Worm (Caenorhabditis elegans): ENCODE measurements around the gene T19C4.5.
A peak's percentile ranks its signal among the peaks of the same experiment; 100 is the strongest.

T19C4.5 gene

ce11 chrV:11140326-11140725 is 31.7 kb upstream of the T19C4.5 start:
- TF ChIP-seq nhr-129 (tag; optimal IDR thresholded peaks at IDR 0.05) (peak; percentile 65), R02D3.7 (tag; optimal IDR thresholded peaks at IDR 0.05) (no peak), nhr-10 (tag; optimal IDR thresholded peaks at IDR 0.05) (no peak), alr-1 (tag; optimal IDR thresholded peaks at IDR 0.05) (no peak), nhr-12 (tag; optimal IDR thresholded peaks at IDR 0.05) (no peak), unc-55 (GFP tag; optimal IDR thresholded peaks at IDR 0.05) (peak; percentile 38), lsy-2 (tag; optimal IDR thresholded peaks at IDR 0.05) (peak in 1 of 2 experiments; percentile 27), ceh-82 (tag; optimal IDR thresholded peaks at IDR 0.05) (no peak), aly-2 (tag; optimal IDR thresholded peaks at IDR 0.05) (no peak), nhr-21 (tag; optimal IDR thresholded peaks at IDR 0.05) (no peak), zag-1 (tag; optimal IDR thresholded peaks at IDR 0.05) (no peak), C34F6.9 (tag; optimal IDR thresholded peaks at IDR 0.05) (peak; percentile 4), blmp-1 (tag; optimal IDR thresholded peaks at IDR 0.05; ENCODE audit: insufficient read depth) (no peak), gmeb-1 (tag; optimal IDR thresholded peaks at IDR 0.05) (no peak), Y55F3AM.14 (GFP tag; optimal IDR thresholded peaks at IDR 0.05) (no peak), lin-13 (GFP tag; optimal IDR thresholded peaks at IDR 0.05) (no peak), ZK546.5 (tag; optimal IDR thresholded peaks at IDR 0.05) (no peak), nhr-23 (tag; optimal IDR thresholded peaks at IDR 0.05) (no peak), elt-3 (tag; optimal IDR thresholded peaks at IDR 0.05) (no peak), ztf-1 (GFP tag; conservative IDR thresholded peaks at IDR 0.05) (no peak), fos-1 (tag; optimal IDR thresholded peaks at IDR 0.05) (peak; percentile 37), mdl-1 (tag; optimal IDR thresholded peaks at IDR 0.05) (no peak), nhr-237 (tag; optimal IDR thresholded peaks at IDR 0.05) (no peak), lin-39 (tag; optimal IDR thresholded peaks at IDR 0.05) (no peak), sma-9 (GFP tag; optimal IDR thresholded peaks at IDR 0.05) (peak; percentile 66), sma-9 (tag; optimal IDR thresholded peaks at IDR 0.05) (no peak), ztf-11 (tag; optimal IDR thresholded peaks at IDR 0.05) (no peak), ztf-4 (tag; optimal IDR thresholded peaks at IDR 0.05) (no peak), ceh-16 (tag; optimal IDR thresholded peaks at IDR 0.05) (no peak), peb-1 (tag; optimal IDR thresholded peaks at IDR 0.05) (no peak), mbf-1 (tag; optimal IDR thresholded peaks at IDR 0.05) (no peak), lin-11 (tag; optimal IDR thresholded peaks at IDR 0.05) (no peak), F13H6.1 (tag; optimal IDR thresholded peaks at IDR 0.05) (peak; percentile 53), nhr-6 (tag; optimal IDR thresholded peaks at IDR 0.05) (no peak), ama-1 (optimal IDR thresholded peaks at IDR 0.05) (no peak), nhr-77 (tag; optimal IDR thresholded peaks at IDR 0.05) (no peak)

- TF ChIP-seq lin-13 (GFP tag; optimal IDR thresholded peaks at IDR 0.05) (no peak), nhr-21 (tag; optimal IDR thresholded peaks at IDR 0.05) (no peak), lin-39 (tag; optimal IDR thresholded peaks at IDR 0.05) (no peak), lsy-2 (tag; optimal IDR thresholded peaks at IDR 0.05) (no peak), nhr-23 (tag; optimal IDR thresholded peaks at IDR 0.05) (no peak), skn-1 (tag; optimal IDR thresholded peaks at IDR 0.05) (no peak), C34F6.9 (tag; optimal IDR thresholded peaks at IDR 0.05) (no peak), lin-11 (tag; optimal IDR thresholded peaks at IDR 0.05) (no peak), ceh-82 (tag; optimal IDR thresholded peaks at IDR 0.05) (no peak), blmp-1 (tag; optimal IDR thresholded peaks at IDR 0.05; ENCODE audit: insufficient read depth) (no peak), nhr-25 (tag; optimal IDR thresholded peaks at IDR 0.05) (no peak), nhr-12 (tag; optimal IDR thresholded peaks at IDR 0.05) (no peak)
Measured at ce11 chrV:11141179-11141578, 30.8 kb upstream of the T19C4.5 start, which contains the start of gene folt-1. Gene folt-1, plus strand, starts transcription at chrV:11141479.

- TF ChIP-seq Y55F3AM.14 (GFP tag; optimal IDR thresholded peaks at IDR 0.05), result no peak
- no peak for TF ChIP-seq skn-1 (tag; optimal IDR thresholded peaks at IDR 0.05)
- TF ChIP-seq peb-1 (tag; optimal IDR thresholded peaks at IDR 0.05), result no peak
- TF ChIP-seq R02D3.7 (tag; optimal IDR thresholded peaks at IDR 0.05), result no peak
Measured at ce11 chrV:11144694-11145093, 27.3 kb upstream of the T19C4.5 start, which contains the start of gene C06H2.7. Gene C06H2.7, minus strand, starts transcription at chrV:11144794.
